Worm (Caenorhabditis elegans): ENCODE measurements around the gene F21C10.13.

DNA sequence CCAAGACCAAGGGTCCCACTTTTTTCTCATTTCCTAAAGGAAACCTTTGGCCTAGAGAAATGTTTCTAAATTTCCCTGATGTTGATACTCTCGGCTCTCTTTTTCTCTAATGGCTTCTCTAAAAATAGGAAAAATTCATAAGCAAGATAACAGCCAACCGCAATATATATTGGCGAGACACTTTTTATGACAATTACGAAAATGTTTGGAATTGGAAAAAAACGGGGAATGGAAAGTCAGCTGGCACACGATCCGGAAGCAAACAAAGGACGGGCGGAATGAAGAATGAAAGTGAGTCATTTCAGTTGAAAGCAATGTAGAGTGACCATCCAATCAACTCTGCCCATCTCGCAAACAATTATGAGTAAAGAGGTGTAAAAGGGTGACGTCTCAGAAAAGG is 40.7 kb upstream of the F21C10.13 start:
- TF ChIP-seq snpc-4 (tag; optimal IDR thresholded peaks at IDR 0.05) (no peak), elt-3 (tag; optimal IDR thresholded peaks at IDR 0.05) (no peak), unc-39 (tag; optimal IDR thresholded peaks at IDR 0.05) (no peak), ces-1 (GFP tag; optimal IDR thresholded peaks at IDR 0.05) (no peak)
